Worm (Caenorhabditis elegans) whole organism, L3 larva: ENCODE measurements around the gene ztf-31.

Experiments
- nhr-12 ChIP-seq: fragments of 150-350 bp; optimal IDR thresholded peaks from 2 replicates; lab custom pipeline; 2014; ENCODE audit warnings: missing biosample characterization, missing genetic modification characterization
- pha-4 ChIP-seq: fragments of 150-350 bp; optimal IDR thresholded peaks from 2 replicates; lab custom pipeline; 2014; ENCODE audit warnings: missing biosample characterization, missing genetic modification reagents, missing genetic modification characterization
- tbx-2 ChIP-seq: sonication (generic microtip); optimal IDR thresholded peaks from 2 replicates; lab custom pipeline; 2016; ENCODE audit warnings: mild to moderate bottlenecking, missing genetic modification characterization, missing compliant biosample characterization
- zag-1 ChIP-seq: fragments of 150-350 bp; optimal IDR thresholded peaks from 2 replicates; lab custom pipeline; 2014; ENCODE audit warnings: missing biosample characterization, missing genetic modification characterization

ce11 chrIII:7215532-7215931 is 25.6 kb upstream of the ztf-31 start:
- no peak for TF ChIP-seq zag-1
- no peak for TF ChIP-seq pha-4 (tag; lab: Kevin White, UChicago)
- no peak for TF ChIP-seq nhr-12
- TF ChIP-seq tbx-2 (tag; lab: Kevin White, UChicago): no peak
